Fruit fly (Drosophila melanogaster) whole organism, embryonic: ENCODE data around the gene CG7432.
A peak's percentile ranks its signal among the peaks of the same experiment; 100 is the strongest.

Experiments used
- ATbp ChIP-seq: fragments of 200-800 bp; sonication (Bioruptor generic); optimal IDR thresholded peaks from 2 replicates; lab custom pipeline; 2017; ENCODE audit warnings: missing biosample characterization, mild to moderate bottlenecking, missing genetic modification characterization, missing genetic modification reagents
- Bgb ChIP-seq: fragments of 200-800 bp; sonication (Bioruptor generic); IDR thresholded peaks from 2 replicates; pipeline ENCODE4 v1.3.6; 2022; ENCODE audit warnings: missing biosample characterization, missing genetic modification characterization; ENCODE audit not compliant: partially characterized antibody
- CG11723 ChIP-seq: fragments of 200-800 bp; sonication (Bioruptor generic); optimal IDR thresholded peaks from 2 replicates; lab custom pipeline; 2017; ENCODE audit warnings: missing biosample characterization, mild to moderate bottlenecking, missing genetic modification characterization
- CG12155 ChIP-seq: fragments of 200-800 bp; sonication (Bioruptor generic); optimal IDR thresholded peaks from 3 replicates; lab custom pipeline; 2016; ENCODE audit warnings: missing biosample characterization, missing genetic modification characterization
- CG13894 ChIP-seq: fragments of 200-800 bp; sonication (Bioruptor generic); optimal IDR thresholded peaks from 3 replicates; lab custom pipeline; 2018; ENCODE audit warnings: missing biosample characterization, mild to moderate bottlenecking, missing genetic modification characterization, moderate library complexity
- CG14667 ChIP-seq: fragments of 200-800 bp; sonication (Bioruptor generic); IDR thresholded peaks from 2 replicates; pipeline ENCODE4 v1.3.6; 2022; ENCODE audit warnings: missing biosample characterization, missing genetic modification characterization
- CG14710 ChIP-seq: fragments of 200-800 bp; sonication (Bioruptor generic); optimal IDR thresholded peaks from 3 replicates; lab custom pipeline; 2019; ENCODE audit warnings: missing biosample characterization, mild to moderate bottlenecking, missing genetic modification characterization, moderate library complexity
- CG14965 ChIP-seq: fragments of 200-800 bp; sonication (Bioruptor generic); optimal IDR thresholded peaks from 2 replicates; lab custom pipeline; 2016; ENCODE audit warnings: missing biosample characterization, missing genetic modification characterization, borderline replicate concordance
- CG17328 ChIP-seq: fragments of 200-800 bp; sonication (Bioruptor generic); IDR thresholded peaks from 2 replicates; pipeline ENCODE4 v1.3.6; 2022; ENCODE audit warnings: missing biosample characterization, missing genetic modification characterization
- CG17361 ChIP-seq: fragments of 200-800 bp; sonication (Bioruptor generic); IDR thresholded peaks from 3 replicates; pipeline ENCODE4 v1.3.6; 2022; ENCODE audit warnings: missing biosample characterization, missing genetic modification characterization
- CG18011 ChIP-seq: fragments of 200-800 bp; sonication (Bioruptor generic); optimal IDR thresholded peaks from 2 replicates; lab custom pipeline; 2017; ENCODE audit warnings: missing biosample characterization, missing genetic modification characterization, mild to moderate bottlenecking, moderate library complexity, missing genotype
- CG5953 ChIP-seq: fragments of 200-800 bp; sonication (Bioruptor generic); IDR thresholded peaks from 2 replicates; pipeline ENCODE4 v1.3.6; 2022; ENCODE audit warnings: missing biosample characterization, missing genetic modification characterization
- CG6272 ChIP-seq: fragments of 200-800 bp; sonication (Bioruptor generic); IDR thresholded peaks from 2 replicates; pipeline ENCODE4 v1.3.6; 2022; ENCODE audit warnings: missing biosample characterization, missing genetic modification characterization
- CG7928 ChIP-seq: fragments of 200-800 bp; sonication (Bioruptor generic); optimal IDR thresholded peaks from 2 replicates; lab custom pipeline; 2017; ENCODE audit warnings: missing biosample characterization, mild to moderate bottlenecking, missing genetic modification characterization
- CG7987 ChIP-seq: fragments of 200-800 bp; sonication (Bioruptor generic); optimal IDR thresholded peaks from 2 replicates; lab custom pipeline; 2018; ENCODE audit warnings: missing biosample characterization, mild to moderate bottlenecking, missing genetic modification characterization, moderate library complexity
- CG8765 ChIP-seq: fragments of 200-800 bp; sonication (Bioruptor generic); IDR thresholded peaks from 2 replicates; pipeline ENCODE4 v1.3.6; 2022; ENCODE audit warnings: missing biosample characterization, missing genetic modification characterization
- CG8924 ChIP-seq: fragments of 200-800 bp; optimal IDR thresholded peaks from 3 replicates; lab custom pipeline; 2019; ENCODE audit warnings: missing biosample characterization, mild to moderate bottlenecking, missing genetic modification characterization, moderate library complexity
- CG9215 ChIP-seq: fragments of 200-800 bp; sonication (Bioruptor generic); IDR thresholded peaks from 2 replicates; pipeline ENCODE4 v1.3.6; 2022; ENCODE audit warnings: missing biosample characterization, missing genetic modification characterization
- CHES-1-like ChIP-seq: fragments of 200-800 bp; sonication (Bioruptor generic); optimal IDR thresholded peaks from 2 replicates; lab custom pipeline; 2016; ENCODE audit warnings: missing biosample characterization, missing genetic modification characterization
- CkIIα-i1 ChIP-seq: fragments of 200-800 bp; sonication (Bioruptor generic); IDR thresholded peaks from 2 replicates; pipeline ENCODE4 v1.3.6; 2022; ENCODE audit warnings: missing biosample characterization, missing genetic modification characterization
- Dbx ChIP-seq: fragments of 200-800 bp; sonication (Bioruptor generic); IDR thresholded peaks from 3 replicates; pipeline ENCODE4 v1.3.6; 2022; ENCODE audit warnings: missing biosample characterization, missing genetic modification characterization
- Ets65A ChIP-seq: fragments of 200-800 bp; sonication (Bioruptor generic); peaks from one replicate; lab custom pipeline; 2016; ENCODE audit warnings: missing biosample characterization, missing genetic modification characterization
- Hmr ChIP-seq: fragments of 200-800 bp; sonication (Bioruptor generic); optimal IDR thresholded peaks from 3 replicates; lab custom pipeline; 2017; ENCODE audit warnings: mild to moderate bottlenecking, missing biosample characterization, missing genetic modification reagents, missing genetic modification characterization
- Hr78 ChIP-seq, 2 experiments: fragments of 200-800 bp in 1 of 2; fragments of >200 bp in 1 of 2; sonication (Bioruptor generic) in 1 of 2; optimal IDR thresholded peaks; 2 replicates each; lab custom pipeline; 2017 to 2019; ENCODE audit warnings: missing biosample characterization in 2 of 2, missing genetic modification characterization in 2 of 2, mild to moderate bottlenecking in 1 of 2, moderate library complexity in 1 of 2
- Optix ChIP-seq: fragments of 200-800 bp; sonication (Bioruptor generic); IDR thresholded peaks from 3 replicates; pipeline ENCODE4 v1.3.6; 2022; ENCODE audit warnings: missing biosample characterization, missing genetic modification characterization
- Sox102F ChIP-seq: fragments of 200-800 bp; sonication (Bioruptor generic); optimal IDR thresholded peaks from 2 replicates; lab custom pipeline; 2018; ENCODE audit warnings: missing biosample characterization, mild to moderate bottlenecking, missing genetic modification characterization, moderate library complexity
- Sry-δ ChIP-seq: fragments of 200-800 bp; sonication (Bioruptor generic); optimal IDR thresholded peaks from 2 replicates; lab custom pipeline; 2016; ENCODE audit warnings: missing biosample characterization, missing genetic modification characterization
- YL-1 ChIP-seq: fragments of 200-800 bp; sonication (Bioruptor generic); optimal IDR thresholded peaks from 3 replicates; lab custom pipeline; 2017; ENCODE audit warnings: missing biosample characterization, mild to moderate bottlenecking, missing genetic modification characterization
- bowl ChIP-seq: fragments of 200-800 bp; sonication (Bioruptor generic); IDR thresholded peaks from 2 replicates; pipeline ENCODE4 v1.3.6; 2022; ENCODE audit warnings: missing biosample characterization, missing genetic modification characterization
- bsh ChIP-seq, 2 experiments: fragments of 200-800 bp; sonication (Bioruptor generic); optimal IDR thresholded peaks; 2 replicates each; lab custom pipeline; 2017 to 2018; ENCODE audit warnings: mild to moderate bottlenecking in 2 of 2, missing biosample characterization in 2 of 2, missing genetic modification characterization in 2 of 2, moderate library complexity in 1 of 2
- cas ChIP-seq: fragments of 200-800 bp; sonication (Bioruptor generic); IDR thresholded peaks from 2 replicates; pipeline ENCODE4 v1.3.6; 2022; ENCODE audit warnings: missing biosample characterization, missing genetic modification characterization
- cg ChIP-seq: fragments of 200-800 bp; sonication (Bioruptor generic); optimal IDR thresholded peaks from 3 replicates; lab custom pipeline; 2019; ENCODE audit warnings: missing biosample characterization, mild to moderate bottlenecking, missing genetic modification characterization, moderate library complexity
- croc ChIP-seq: fragments of 200-800 bp; sonication (Bioruptor generic); conservative IDR thresholded peaks from 3 replicates; pipeline ENCODE4 v1.3.6; 2022; ENCODE audit warnings: missing biosample characterization, missing genetic modification characterization
- emc ChIP-seq: fragments of 200-800 bp; sonication (Bioruptor generic); optimal IDR thresholded peaks from 2 replicates; lab custom pipeline; 2016; ENCODE audit warnings: missing biosample characterization, missing genetic modification characterization
- eyg ChIP-seq: fragments of 200-800 bp; sonication (Bioruptor generic); optimal IDR thresholded peaks from 3 replicates; lab custom pipeline; 2016; ENCODE audit warnings: missing biosample characterization, missing genetic modification characterization
- fd64A ChIP-seq: fragments of 200-800 bp; sonication (Bioruptor generic); optimal IDR thresholded peaks from 3 replicates; lab custom pipeline; 2018; ENCODE audit warnings: missing biosample characterization, mild to moderate bottlenecking, missing genetic modification characterization
- hkb ChIP-seq, 2 experiments: fragments of 200-800 bp in 1 of 2; fragments of >200 bp in 1 of 2; sonication (Bioruptor generic) in 1 of 2; IDR thresholded peaks in 1 of 2; optimal IDR thresholded peaks in 1 of 2; 2 replicates each; pipeline versions ENCODE4 v1.3.6 to Lab custom; 2017 to 2022; ENCODE audit warnings: missing biosample characterization in 1 of 2, missing genetic modification characterization in 1 of 2
- insv ChIP-seq, 2 experiments: fragments of 200-800 bp; sonication (Bioruptor generic); optimal IDR thresholded peaks; 3 replicates each; lab custom pipeline; 2016 to 2018; ENCODE audit warnings: missing biosample characterization in 2 of 2, missing genetic modification characterization in 2 of 2
- ken ChIP-seq: fragments of 200-800 bp; sonication (Bioruptor generic); IDR thresholded peaks from 3 replicates; pipeline ENCODE4 v1.3.6; 2022; ENCODE audit warnings: missing biosample characterization, missing genetic modification characterization
- lmd ChIP-seq: fragments of 200-800 bp; sonication (Bioruptor generic); IDR thresholded peaks from 2 replicates; pipeline ENCODE4 v1.3.6; 2022; ENCODE audit warnings: missing biosample characterization, missing genetic modification characterization
- mam ChIP-seq: fragments of 200-800 bp; sonication (Bioruptor generic); optimal IDR thresholded peaks from 3 replicates; lab custom pipeline; 2016; ENCODE audit warnings: missing biosample characterization, missing genetic modification characterization
- mld ChIP-seq: fragments of 200-800 bp; sonication (Bioruptor generic); IDR thresholded peaks from 3 replicates; pipeline ENCODE4 v1.3.6; 2022; ENCODE audit warnings: missing biosample characterization, missing genetic modification characterization; ENCODE audit not compliant: partially characterized antibody
- org-1 ChIP-seq: fragments of 200-800 bp; sonication (Bioruptor generic); optimal IDR thresholded peaks from 2 replicates; lab custom pipeline; 2017; ENCODE audit warnings: missing biosample characterization, missing genetic modification characterization
- pho ChIP-seq: fragments of 200-800 bp; sonication (Bioruptor generic); optimal IDR thresholded peaks from 2 replicates; lab custom pipeline; 2016; ENCODE audit warnings: missing biosample characterization, missing genetic modification characterization
- pzg ChIP-seq: fragments of 200-800 bp; sonication (Bioruptor generic); optimal IDR thresholded peaks from 3 replicates; lab custom pipeline; 2018; ENCODE audit warnings: missing biosample characterization, mild to moderate bottlenecking, missing genetic modification characterization, moderate library complexity
- repo ChIP-seq: fragments of 200-800 bp; sonication (Bioruptor generic); optimal IDR thresholded peaks from 2 replicates; lab custom pipeline; 2016; ENCODE audit warnings: missing biosample characterization, missing genetic modification characterization
- sim ChIP-seq: fragments of 200-800 bp; sonication (Bioruptor generic); IDR thresholded peaks from 2 replicates; pipeline ENCODE4 v1.3.6; 2022; ENCODE audit warnings: missing biosample characterization, missing genetic modification characterization
- vfl ChIP-seq: fragments of 200-800 bp; sonication (Bioruptor generic); optimal IDR thresholded peaks from 2 replicates; lab custom pipeline; 2016; ENCODE audit warnings: missing biosample characterization, missing genetic modification characterization

The CG7432 gene

DNA sequence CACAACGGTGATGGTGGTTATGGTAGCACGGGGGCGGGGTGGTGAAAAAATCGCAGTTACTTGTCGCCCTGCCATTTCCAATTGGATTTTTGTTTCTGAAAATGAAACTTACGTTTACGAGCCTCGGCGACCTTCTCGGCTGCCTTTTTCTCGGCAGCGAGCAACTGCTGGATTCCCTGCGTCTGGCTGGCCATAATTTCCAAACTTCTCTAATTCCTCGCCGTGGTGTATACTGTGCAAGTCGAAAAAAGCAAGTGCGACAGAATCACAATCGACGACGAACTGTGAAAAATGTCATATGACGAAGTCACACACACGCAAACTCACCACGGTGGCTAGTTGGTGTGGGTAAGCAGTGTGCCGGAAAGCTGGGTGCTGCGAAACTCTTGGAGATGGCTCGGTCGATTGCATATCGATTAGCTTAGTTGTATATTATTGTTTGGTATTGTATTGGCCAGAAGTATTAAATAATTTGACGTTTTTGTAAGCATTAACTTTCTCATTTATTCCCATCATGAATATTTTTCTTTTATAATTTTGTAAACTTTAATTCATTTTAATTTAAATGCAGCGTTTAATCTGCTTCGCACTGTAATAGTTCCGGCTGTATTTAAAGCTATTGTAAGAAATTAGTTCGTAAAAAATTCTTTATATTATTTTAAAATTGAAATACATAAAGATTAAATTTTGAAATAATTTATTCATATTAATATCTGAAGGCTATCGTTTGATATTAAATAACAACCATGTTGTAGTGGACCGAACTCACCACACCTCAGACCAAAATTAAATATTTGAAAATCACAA lies 20.5 kb upstream of the CG7432 start, which contains the start of gene Vha13 (continued):
- TF ChIP-seq CG14667 (peak; percentile 39; the same call in 1 of the 2 replicates), vfl (peak; percentile 10), CG17361 (GFP tag; lab: Robert Waterston, UW) (peak; percentile 69), Sox102F (peak; percentile 5), lmd (peak; percentile 51), pho (GFP tag; lab: Kevin White, UChicago) (peak; percentile 36), CkIIα-i1 (GFP tag; lab: Robert Waterston, UW) (no peak), CG7987 (GFP tag; lab: Kevin White, UChicago) (peak; percentile 57), CG8765 (GFP tag; lab: Robert Waterston, UW) (no peak), CG9215 (peak; percentile 59), CG8924 (tag; lab: Kevin White, UChicago) (peak; percentile 18), bowl (GFP tag; lab: Robert Waterston, UW) (peak; percentile 41; the same call in 1 of the 2 replicates), hkb (optimal IDR thresholded peaks at IDR 0.05; lab: Kevin White, UChicago) (no peak), hkb (GFP tag; IDR thresholded peaks at IDR 0.05; lab: Robert Waterston, UW) (no peak; the same call in 1 of the 2 replicates), Dbx (GFP tag; lab: Robert Waterston, UW) (peak; percentile 75), CG7928 (GFP tag; lab: Kevin White, UChicago) (no peak), ATbp (GFP tag; lab: Kevin White, UChicago) (peak; percentile 4), pzg (GFP tag; lab: Kevin White, UChicago) (peak; percentile 78), cas (peak; percentile 35; the same call in 1 of the 2 replicates), Hmr (GFP tag; lab: Kevin White, UChicago) (peak; percentile 47), CG6272 (peak; percentile 70), mld (peak; percentile 48; the same call in 1 of the 3 replicates), Bgb (GFP tag; lab: Robert Waterston, UW) (peak; percentile 79), Optix (GFP tag; lab: Robert Waterston, UW) (no peak), CG12155 (GFP tag; lab: Kevin White, UChicago) (peak; percentile 8), croc (GFP tag; lab: Robert Waterston, UW) (0 out of 3 replicates have a peak, but pooled peaks have one; percentile 14), repo (peak; percentile 41), fd64A (peak; percentile 44), org-1 (GFP tag; lab: Kevin White, UChicago) (no peak), CG11723 (GFP tag; lab: Kevin White, UChicago) (no peak), Sry-δ (GFP tag; lab: Kevin White, UChicago) (peak; percentile 88), CHES-1-like (GFP tag; lab: Kevin White, UChicago) (peak; percentile 39), CG17328 (GFP tag; lab: Robert Waterston, UW) (peak; percentile 26; the same call in 1 of the 2 replicates), CG13894 (tag; lab: Kevin White, UChicago) (peak; percentile 40), CG18011 (GFP tag; lab: Kevin White, UChicago) (peak; percentile 98), ken (peak; percentile 48; the same call in 1 of the 3 replicates), mam (GFP tag; lab: Kevin White, UChicago) (peak; percentile 76), insv (GFP tag; optimal IDR thresholded peaks at IDR 0.05; lab: Kevin White, UChicago) (peak; percentile 67 to 93), CG5953 (GFP tag; lab: Robert Waterston, UW) (no peak), cg (GFP tag; lab: Kevin White, UChicago) (peak; percentile 69), YL-1 (peak; percentile 96), CG14710 (peak; percentile 34), Hr78 (GFP tag; optimal IDR thresholded peaks at IDR 0.05; lab: Kevin White, UChicago) (peak in 1 of 2 experiments; percentile 24), emc (no peak), eyg (GFP tag; lab: Kevin White, UChicago) (no peak), Ets65A (peak; percentile 95), bsh (GFP tag; optimal IDR thresholded peaks at IDR 0.05; lab: Kevin White, UChicago) (peak in 1 of 2 experiments; percentile 30), sim (GFP tag; lab: Robert Waterston, UW) (no peak), CG14965 (GFP tag; lab: Kevin White, UChicago) (no peak)
